Worm (Caenorhabditis elegans): ENCODE data around the gene idpb-2.
"Not testable (repeated sequence)": the region's sequence is repeated elsewhere in the genome, so short reads cannot be mapped to it uniquely, and the experiment has no call there.

The idpb-2 gene

DNA sequence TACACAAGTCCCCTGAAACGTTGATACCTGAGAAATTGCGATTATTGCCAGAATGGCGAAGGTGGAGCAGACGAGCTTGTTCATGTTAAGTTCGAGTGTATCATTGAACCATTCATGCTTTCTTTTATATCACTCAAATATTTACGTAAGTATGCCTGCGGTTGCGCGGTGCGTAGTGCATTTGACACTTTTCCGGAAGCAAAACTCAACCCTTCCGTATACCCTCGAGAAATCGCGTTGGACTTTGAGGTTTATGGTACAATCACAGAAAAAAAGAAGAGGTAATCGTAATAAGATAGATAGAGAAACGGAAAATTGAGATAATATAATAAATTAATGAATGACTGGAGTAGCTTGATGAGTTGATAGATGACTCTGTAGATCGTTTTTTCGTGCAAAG is at the start of gene idpb-2:
Gene idpb-2 (minus strand): TSS at position 101 of the 400 bp plus-strand sequence.
- TF ChIP-seq mel-28 (tag; optimal IDR thresholded peaks at IDR 0.05; ENCODE audit: borderline replicate concordance): no peak
- no peak for TF ChIP-seq lsy-27 (tag; optimal IDR thresholded peaks at IDR 0.05; ENCODE audit: borderline replicate concordance, insufficient read depth)
- TF ChIP-seq snpc-4 (GFP tag; optimal IDR thresholded peaks at IDR 0.05): no peak
- TF ChIP-seq snpc-4 (tag; optimal IDR thresholded peaks at IDR 0.05): no peak
- no peak for TF ChIP-seq F22D6.2 (tag; optimal IDR thresholded peaks at IDR 0.05)
- no peak for TF ChIP-seq attf-3 (GFP tag; conservative IDR thresholded peaks at IDR 0.05)
- no peak for TF ChIP-seq attf-6 (GFP tag; IDR thresholded peaks at IDR 0.05)
- TF ChIP-seq egrh-3 (GFP tag; IDR thresholded peaks at IDR 0.05): no peak

- TF ChIP-seq B0035.1 (tag; optimal IDR thresholded peaks at IDR 0.05) (no peak), Y56A3A.18 (GFP tag; IDR thresholded peaks at IDR 0.05) (no peak), mel-28 (tag; optimal IDR thresholded peaks at IDR 0.05; ENCODE audit: borderline replicate concordance) (no peak), lin-26 (GFP tag; IDR thresholded peaks at IDR 0.05) (no peak), snpc-3.4 (tag; optimal IDR thresholded peaks at IDR 0.05) (no peak), Y53G8AR.9 (GFP tag; conservative IDR thresholded peaks at IDR 0.05) (no peak), K12H6.12 (tag; optimal IDR thresholded peaks at IDR 0.05) (no peak), ccch-3 (GFP tag; optimal IDR thresholded peaks at IDR 0.05) (no peak), F37B4.10 (GFP tag; IDR thresholded peaks at IDR 0.05) (no peak), ztf-26 (tag; optimal IDR thresholded peaks at IDR 0.05) (no peak), let-607 (tag; optimal IDR thresholded peaks at IDR 0.05) (no peak), pbrm-1 (GFP tag; IDR thresholded peaks at IDR 0.05) (no peak), pha-4 (tag; optimal IDR thresholded peaks at IDR 0.05) (no peak), mxl-1 (tag; optimal IDR thresholded peaks at IDR 0.05) (no peak), him-1 (tag; optimal IDR thresholded peaks at IDR 0.05) (no peak)
Measured at ce11 chrII:5115733-5116132, 46.3 kb upstream of the idpb-2 start, which contains the start of gene srsy-1. TSS of gene srsy-1 (plus strand) at chrII:5116033.

ce11 chrII:5115235-5115634 is 45.8 kb upstream of the idpb-2 start, which contains the start of gene msp-74:
TSS of gene msp-74 (minus strand) at chrII:5115335.
- not testable (repeated sequence) for TF ChIP-seq lir-1 (GFP tag; conservative IDR thresholded peaks at IDR 0.05); tbx-9 (tag; optimal IDR thresholded peaks at IDR 0.05; ENCODE audit: borderline replicate concordance); nhr-27 (tag; optimal IDR thresholded peaks at IDR 0.05)

DNA sequence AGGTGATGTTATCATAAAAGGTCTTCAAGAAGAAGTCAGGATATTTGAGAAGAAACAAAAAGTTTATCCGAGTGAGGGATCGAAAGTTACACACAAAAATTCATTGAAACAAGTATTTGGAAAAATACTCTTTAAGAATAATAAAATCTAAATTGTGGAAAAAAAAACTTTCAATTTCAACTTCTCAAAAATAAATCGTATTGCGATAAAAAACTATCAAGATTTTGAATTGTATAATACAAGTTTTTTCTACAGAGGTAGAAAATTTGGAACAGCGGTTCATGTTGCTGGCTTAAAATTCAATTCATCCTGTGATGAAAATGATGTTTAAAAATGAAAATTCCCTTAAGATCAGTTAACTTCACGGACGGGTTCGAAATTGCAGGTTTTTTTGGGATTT is 42.7 kb upstream of the idpb-2 start, which contains the start of gene F09C12.8:
Gene F09C12.8 (plus strand): TSS at position 301 of the 400 bp plus-strand sequence.
- TF ChIP-seq lin-40 (tag; optimal IDR thresholded peaks at IDR 0.05) (no peak), hmg-1.2 (GFP tag; IDR thresholded peaks at IDR 0.05) (no peak), sptf-2 (GFP tag; optimal IDR thresholded peaks at IDR 0.05) (no peak), him-1 (tag; optimal IDR thresholded peaks at IDR 0.05) (no peak), mcd-1 (GFP tag; IDR thresholded peaks at IDR 0.05) (no peak), attf-5 (GFP tag; optimal IDR thresholded peaks at IDR 0.05) (no peak), T07F8.4 (tag; optimal IDR thresholded peaks at IDR 0.05) (no peak), ets-4 (GFP tag; optimal IDR thresholded peaks at IDR 0.05) (no peak), lin-35 (GFP tag; optimal IDR thresholded peaks at IDR 0.05) (no peak), F52B5.7 (tag; optimal IDR thresholded peaks at IDR 0.05) (no peak), hsf-1 (GFP tag; IDR thresholded peaks at IDR 0.05) (no peak), lin-54 (GFP tag; optimal IDR thresholded peaks at IDR 0.05) (no peak), somi-1 (GFP tag; optimal IDR thresholded peaks at IDR 0.05) (no peak), nfya-2 (GFP tag; IDR thresholded peaks at IDR 0.05) (no peak), madf-6 (GFP tag; IDR thresholded peaks at IDR 0.05) (no peak), lin-26 (GFP tag; IDR thresholded peaks at IDR 0.05) (no peak)

Data from whole organism, young adult.